Worm (Caenorhabditis elegans) whole organism, L4 larva: ENCODE data around the gene haf-2.

Experiments used
- F10B5.3 ChIP-seq: sonication (generic microtip); optimal IDR thresholded peaks from 2 replicates; lab custom pipeline; 2016; ENCODE audit warnings: mild to moderate bottlenecking, missing genetic modification characterization, missing compliant biosample characterization
- egl-43 ChIP-seq: fragments of 200-800 bp; sonication (Bioruptor generic); IDR thresholded peaks from 2 replicates; pipeline ENCODE4 v1.3.6; 2022; ENCODE audit warnings: missing genetic modification reagents, missing genetic modification characterization, missing compliant biosample characterization
- fkh-10 ChIP-seq: fragments of 150-350 bp; optimal IDR thresholded peaks from 2 replicates; lab custom pipeline; 2014; ENCODE audit warnings: missing biosample characterization, missing genetic modification reagents, missing genetic modification characterization
- fos-1 ChIP-seq: fragments of 150-350 bp; optimal IDR thresholded peaks from 2 replicates; lab custom pipeline; 2014; ENCODE audit warnings: missing biosample characterization, missing genetic modification characterization
- lin-13 ChIP-seq: fragments of 150-350 bp; optimal IDR thresholded peaks from 2 replicates; lab custom pipeline; 2014; ENCODE audit warnings: missing biosample characterization, missing genetic modification reagents, missing genetic modification characterization
- lin-39 ChIP-seq: fragments of 150-350 bp; optimal IDR thresholded peaks from 2 replicates; lab custom pipeline; 2014; ENCODE audit warnings: missing biosample characterization, missing genetic modification reagents, missing genetic modification characterization
- lir-3 ChIP-seq: sonication (generic microtip); optimal IDR thresholded peaks from 2 replicates; lab custom pipeline; 2016; ENCODE audit warnings: mild to moderate bottlenecking, missing genetic modification characterization, missing compliant biosample characterization
- nhr-10 ChIP-seq: fragments of 150-350 bp; optimal IDR thresholded peaks from 2 replicates; lab custom pipeline; 2014; ENCODE audit warnings: missing biosample characterization, missing genetic modification characterization
- saeg-2 ChIP-seq: fragments of 200-800 bp; sonication (Bioruptor generic); IDR thresholded peaks from 2 replicates; pipeline ENCODE4 v1.3.6; 2022; ENCODE audit warnings: missing genetic modification reagents, missing genetic modification characterization, missing compliant biosample characterization

- TF ChIP-seq lin-39 (tag; lab: Kevin White, UChicago) (no peak), saeg-2 (no peak), F10B5.3 (tag; lab: Kevin White, UChicago) (no peak), egl-43 (GFP tag; lab: Robert Waterston, UW) (no peak), lir-3 (tag; lab: Kevin White, UChicago) (no peak), fkh-10 (GFP tag; lab: Kevin White, UChicago) (no peak), fos-1 (no peak), lin-13 (GFP tag; lab: Kevin White, UChicago) (no peak), nhr-10 (tag; lab: Kevin White, UChicago) (no peak)
These were observed 39.9 kb upstream of the haf-2 start for ce11 chrII:7396081-7396480.
